Worm (Caenorhabditis elegans) whole organism, L4 larva: Measurements from ENCODE around the gene F31F6.3.

Source experiments
- F37D6.2 ChIP-seq: sonication (generic microtip); optimal IDR thresholded peaks from 2 replicates; lab custom pipeline; 2016; ENCODE audit warnings: mild to moderate bottlenecking, missing genetic modification characterization, missing compliant biosample characterization
- ceh-82 ChIP-seq: sonication (generic microtip); optimal IDR thresholded peaks from 2 replicates; lab custom pipeline; 2017; ENCODE audit warnings: missing biosample characterization, missing genetic modification characterization
- ces-1 ChIP-seq: fragments of 150-350 bp; sonication (generic microtip); optimal IDR thresholded peaks from 4 replicates; lab custom pipeline; 2014; ENCODE audit warnings: missing biosample characterization, missing genetic modification reagents, missing genetic modification characterization
- dve-1 ChIP-seq: sonication (generic microtip); optimal IDR thresholded peaks from 2 replicates; lab custom pipeline; 2017; ENCODE audit warnings: antibody characterized with exemption, mild to moderate bottlenecking, missing genetic modification characterization, missing compliant biosample characterization; ENCODE audit not compliant: insufficient read depth
- lin-13 ChIP-seq: fragments of 150-350 bp; optimal IDR thresholded peaks from 2 replicates; lab custom pipeline; 2014; ENCODE audit warnings: missing biosample characterization, missing genetic modification reagents, missing genetic modification characterization
- lsy-2 ChIP-seq, 2 experiments: fragments of 150-350 bp in 1 of 2; sonication (generic microtip) in 1 of 2; optimal IDR thresholded peaks; 2 replicates each; lab custom pipeline; 2014 to 2017; ENCODE audit warnings: missing biosample characterization in 2 of 2, missing genetic modification characterization in 2 of 2
- madf-5 ChIP-seq, 2 experiments: fragments of 200-800 bp; sonication (Bioruptor generic); IDR thresholded peaks; 2 replicates each; pipeline ENCODE4 v1.3.6; 2022; ENCODE audit warnings: missing compliant biosample characterization in 2 of 2, missing genetic modification characterization in 2 of 2
- nhr-11 ChIP-seq: fragments of 150-350 bp; optimal IDR thresholded peaks from 2 replicates; lab custom pipeline; 2014; ENCODE audit warnings: missing biosample characterization, missing genetic modification characterization
- nhr-237 ChIP-seq: sonication (generic microtip); optimal IDR thresholded peaks from 2 replicates; lab custom pipeline; 2017; ENCODE audit warnings: missing biosample characterization, missing genetic modification characterization
- nhr-28 ChIP-seq: fragments of 150-350 bp; optimal IDR thresholded peaks from 2 replicates; lab custom pipeline; 2014; ENCODE audit warnings: missing biosample characterization, missing genetic modification characterization
- pha-4 ChIP-seq, 2 experiments: fragments of 150-350 bp in 1 of 2; fragments of 200-800 bp in 1 of 2; sonication (Bioruptor generic) in 1 of 2; IDR thresholded peaks in 1 of 2; optimal IDR thresholded peaks in 1 of 2; 2 replicates each; pipeline versions ENCODE4 v1.3.6 to Lab custom; 2014 to 2022; ENCODE audit warnings: missing genetic modification characterization in 2 of 2, missing genetic modification reagents in 2 of 2, missing biosample characterization in 1 of 2, missing compliant biosample characterization in 1 of 2
- snpc-4 ChIP-seq: fragments of 150-350 bp; optimal IDR thresholded peaks from 2 replicates; lab custom pipeline; 2014; ENCODE audit warnings: missing biosample characterization, missing genetic modification characterization
- ztf-11 ChIP-seq: fragments of 150-350 bp; optimal IDR thresholded peaks from 2 replicates; lab custom pipeline; 2014; ENCODE audit warnings: missing biosample characterization, missing genetic modification characterization

ce11 chrX:14831531-14831930 is 41.1 kb downstream of the F31F6.3 start, which contains the start of gene dpf-2:
- no peak for TF ChIP-seq lsy-2 (tag; optimal IDR thresholded peaks at IDR 0.05; lab: Kevin White, UChicago)
- no peak for TF ChIP-seq ceh-82 (tag; lab: Kevin White, UChicago)
- no peak for TF ChIP-seq madf-5 (GFP tag; IDR thresholded peaks at IDR 0.05; lab: Robert Waterston, UW)
- TF ChIP-seq ces-1 (GFP tag; lab: Kevin White, UChicago) = no peak
- no peak for TF ChIP-seq pha-4 (GFP tag; IDR thresholded peaks at IDR 0.05; lab: Robert Waterston, UW)
- TF ChIP-seq pha-4 (tag; optimal IDR thresholded peaks at IDR 0.05; lab: Kevin White, UChicago) = no peak
- TF ChIP-seq dve-1 (tag; lab: Kevin White, UChicago) = no peak
- TF ChIP-seq nhr-237 = no peak
- TF ChIP-seq lin-13 (GFP tag; lab: Kevin White, UChicago) = no peak
- TF ChIP-seq nhr-28 (tag; lab: Kevin White, UChicago) = no peak
- no peak for TF ChIP-seq snpc-4
- no peak for TF ChIP-seq ztf-11 (tag; lab: Kevin White, UChicago)
- no peak for TF ChIP-seq F37D6.2 (tag; lab: Kevin White, UChicago)
- no peak for TF ChIP-seq nhr-11 (tag; lab: Kevin White, UChicago)
